Fruit fly (Drosophila melanogaster): ENCODE results near the gene Teh3.

The Teh3 gene

DNA sequence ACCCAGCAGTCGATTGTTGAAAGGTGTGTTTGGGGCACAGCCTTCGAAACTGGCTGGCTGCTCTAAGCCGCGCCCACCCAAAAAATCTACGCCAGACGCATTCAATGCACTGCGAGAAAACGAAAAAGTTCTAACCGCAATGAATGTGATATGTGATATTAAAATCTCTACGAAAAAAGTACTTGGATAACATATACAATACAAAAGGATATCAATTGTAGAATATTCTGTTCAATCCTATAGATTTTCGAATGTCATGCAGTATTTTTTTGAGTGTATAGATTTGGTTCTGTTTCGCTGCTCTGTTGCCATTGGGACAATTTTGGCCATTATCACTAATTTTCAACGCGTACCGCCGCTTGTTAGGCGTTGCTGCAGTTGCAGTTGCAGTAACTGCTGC lies 25.3 kb upstream of the Teh3 start (continued):
- TF ChIP-seq CG10431 (GFP tag; optimal IDR thresholded peaks at IDR 0.05) (no peak), Atf3 (GFP tag; optimal IDR thresholded peaks at IDR 0.05) (no peak), vvl (GFP tag; IDR thresholded peaks at IDR 0.05) (peak; percentile 47), Atf-2 (GFP tag; optimal IDR thresholded peaks at IDR 0.05) (no peak), pita (GFP tag; optimal IDR thresholded peaks at IDR 0.05) (no peak), HLHmδ (GFP tag; optimal IDR thresholded peaks at IDR 0.05) (no peak), pros (GFP tag; optimal IDR thresholded peaks at IDR 0.05) (no peak), crol (GFP tag; IDR thresholded peaks at IDR 0.05) (no peak), Hand (GFP tag; optimal IDR thresholded peaks at IDR 0.05) (no peak), CG4707 (GFP tag; optimal IDR thresholded peaks at IDR 0.05) (no peak), fd96Cb (tag; optimal IDR thresholded peaks at IDR 0.05) (peak; percentile 40), CG31441 (GFP tag; IDR thresholded peaks at IDR 0.05) (peak; percentile 47), Drgx (GFP tag; IDR thresholded peaks at IDR 0.05) (peak; percentile 74), CHES-1-like (GFP tag; optimal IDR thresholded peaks at IDR 0.05) (no peak), CG11560 (tag; IDR thresholded peaks at IDR 0.05) (no peak), CG10979 (tag; optimal IDR thresholded peaks at IDR 0.05) (peak; percentile 52), Dll (GFP tag; IDR thresholded peaks at IDR 0.05; ENCODE audit: partially characterized antibody) (no peak), wek (GFP tag; optimal IDR thresholded peaks at IDR 0.05) (no peak), luna (GFP tag; optimal IDR thresholded peaks at IDR 0.05) (no peak), CG2712 (tag; optimal IDR thresholded peaks at IDR 0.05) (peak; percentile 62), HLH4C (GFP tag; IDR thresholded peaks at IDR 0.05; ENCODE audit: partially characterized antibody) (no peak), CG32767 (GFP tag; IDR thresholded peaks at IDR 0.05) (no peak), disco-r (GFP tag; optimal IDR thresholded peaks at IDR 0.05) (no peak), ac (GFP tag; optimal IDR thresholded peaks at IDR 0.05) (no peak), seq (GFP tag; IDR thresholded peaks at IDR 0.05) (no peak), CG2202 (tag; optimal IDR thresholded peaks at IDR 0.05) (no peak), Rx (GFP tag; IDR thresholded peaks at IDR 0.05) (0 out of 2 replicates have a peak, but pooled peaks have one; percentile 35), CG4730 (GFP tag; IDR thresholded peaks at IDR 0.05) (0 out of 2 replicates have a peak, but pooled peaks have one; percentile 18), CG3847 (GFP tag; IDR thresholded peaks at IDR 0.05) (no peak), zen (tag; optimal IDR thresholded peaks at IDR 0.05) (peak; percentile 60), bowl (GFP tag; IDR thresholded peaks at IDR 0.05) (no peak), CG3065 (GFP tag; optimal IDR thresholded peaks at IDR 0.05) (no peak), Spps (tag; optimal IDR thresholded peaks at IDR 0.05) (no peak), D19B (GFP tag; optimal IDR thresholded peaks at IDR 0.05) (no peak), sob (GFP tag; IDR thresholded peaks at IDR 0.05) (peak; percentile 12; the same call in 1 of the 2 replicates), Atf6 (GFP tag; IDR thresholded peaks at IDR 0.05) (no peak), ranshi (GFP tag; IDR thresholded peaks at IDR 0.05) (no peak), CG5953 (GFP tag; IDR thresholded peaks at IDR 0.05) (no peak), stwl (tag; optimal IDR thresholded peaks at IDR 0.05) (no peak), Taf1 (GFP tag; IDR thresholded peaks at IDR 0.05) (no peak), Dek (tag; optimal IDR thresholded peaks at IDR 0.05) (no peak), CG17186 (GFP tag; optimal IDR thresholded peaks at IDR 0.05) (no peak), CG4424 (GFP tag; optimal IDR thresholded peaks at IDR 0.05) (peak; percentile 5), dati (GFP tag; IDR thresholded peaks at IDR 0.05) (no peak), CG33557 (GFP tag; optimal IDR thresholded peaks at IDR 0.05) (no peak), CG6854 (GFP tag; optimal IDR thresholded peaks at IDR 0.05) (no peak), otp (GFP tag; IDR thresholded peaks at IDR 0.05) (no peak), vfl (GFP tag; optimal IDR thresholded peaks at IDR 0.05) (no peak), CG18262 (tag; optimal IDR thresholded peaks at IDR 0.05) (no peak), Fer1 (GFP tag; optimal IDR thresholded peaks at IDR 0.05) (no peak), slbo (GFP tag; IDR thresholded peaks at IDR 0.05) (no peak), CG1024 (GFP tag; IDR thresholded peaks at IDR 0.05) (no peak)

Data from whole organism, embryonic.